Fruit fly (Drosophila melanogaster) whole organism, embryonic: ENCODE measurements around the gene Actn3.
A peak's percentile ranks its signal among the peaks of the same experiment; 100 is the strongest.

ENCODE experiments used
- Ada2b ChIP-seq: fragments of 200-800 bp; sonication (Bioruptor generic); IDR thresholded peaks from 2 replicates; pipeline ENCODE4 v1.3.6; 2022; ENCODE audit warnings: missing biosample characterization, missing genetic modification characterization
- CG10462 ChIP-seq: fragments of 200-800 bp; sonication (Bioruptor generic); optimal IDR thresholded peaks from 2 replicates; lab custom pipeline; 2016; ENCODE audit warnings: missing biosample characterization, missing genetic modification characterization
- CG11504 ChIP-seq: fragments of 200-800 bp; sonication (Bioruptor generic); optimal IDR thresholded peaks from 3 replicates; lab custom pipeline; 2019; ENCODE audit warnings: missing biosample characterization, mild to moderate bottlenecking, missing genetic modification characterization, moderate library complexity
- CG12219 ChIP-seq: fragments of 200-800 bp; sonication (Bioruptor generic); optimal IDR thresholded peaks from 3 replicates; lab custom pipeline; 2018; ENCODE audit warnings: missing biosample characterization, mild to moderate bottlenecking, missing genetic modification characterization
- CG13123 ChIP-seq: fragments of 200-800 bp; sonication (Bioruptor generic); optimal IDR thresholded peaks from 2 replicates; lab custom pipeline; 2016; ENCODE audit warnings: missing biosample characterization, missing genetic modification characterization
- CG15514 ChIP-seq: fragments of 200-800 bp; sonication (Bioruptor generic); optimal IDR thresholded peaks from 3 replicates; lab custom pipeline; 2017; ENCODE audit warnings: missing biosample characterization, missing genetic modification characterization, mild to moderate bottlenecking, moderate library complexity, missing genetic modification reagents
- CG1602 ChIP-seq: fragments of 200-800 bp; sonication (Bioruptor generic); optimal IDR thresholded peaks from 3 replicates; lab custom pipeline; 2016; ENCODE audit warnings: missing biosample characterization, missing genetic modification characterization
- CG16815 ChIP-seq: fragments of 200-800 bp; sonication (Bioruptor generic); optimal IDR thresholded peaks from 3 replicates; lab custom pipeline; 2017; ENCODE audit warnings: missing biosample characterization, mild to moderate bottlenecking, missing genetic modification characterization
- CG30403 ChIP-seq: fragments of 200-800 bp; sonication (Bioruptor generic); optimal IDR thresholded peaks from 3 replicates; lab custom pipeline; 2016; ENCODE audit warnings: missing biosample characterization, missing genetic modification characterization
- CG31365 ChIP-seq: fragments of 200-800 bp; sonication (Bioruptor generic); optimal IDR thresholded peaks from 2 replicates; lab custom pipeline; 2018; ENCODE audit warnings: missing biosample characterization, mild to moderate bottlenecking, missing genetic modification characterization
- CG31388 ChIP-seq: fragments of 200-800 bp; sonication (Bioruptor generic); optimal IDR thresholded peaks from 2 replicates; lab custom pipeline; 2016; ENCODE audit warnings: missing biosample characterization, missing genetic modification characterization
- CG32772 ChIP-seq: fragments of 200-800 bp; sonication (Bioruptor generic); IDR thresholded peaks from 2 replicates; pipeline ENCODE4 v1.3.6; 2022; ENCODE audit warnings: missing biosample characterization, missing genetic modification characterization
- CG4404 ChIP-seq: fragments of 200-800 bp; sonication (Bioruptor generic); IDR thresholded peaks from 2 replicates; pipeline ENCODE4 v1.3.6; 2022; ENCODE audit warnings: missing biosample characterization, missing genetic modification characterization
- CG4707 ChIP-seq: fragments of 200-800 bp; sonication (Bioruptor generic); optimal IDR thresholded peaks from 2 replicates; lab custom pipeline; 2018; ENCODE audit warnings: missing biosample characterization, mild to moderate bottlenecking, missing genetic modification characterization, moderate library complexity
- CG5180 ChIP-seq: fragments of 200-800 bp; sonication (Bioruptor generic); optimal IDR thresholded peaks from 3 replicates; lab custom pipeline; 2017; ENCODE audit warnings: missing biosample characterization, missing genetic modification characterization, mild to moderate bottlenecking, moderate library complexity, missing genetic modification reagents
- CG5245 ChIP-seq: fragments of 200-800 bp; sonication (Bioruptor generic); optimal IDR thresholded peaks from 3 replicates; lab custom pipeline; 2016; ENCODE audit warnings: missing biosample characterization, missing genetic modification characterization
- CG6689 ChIP-seq: fragments of 200-800 bp; sonication (Bioruptor generic); IDR thresholded peaks from 2 replicates; pipeline ENCODE4 v1.3.6; 2022; ENCODE audit warnings: missing biosample characterization, missing genetic modification characterization
- CG7372 ChIP-seq: fragments of 200-800 bp; sonication (Bioruptor generic); IDR thresholded peaks from 2 replicates; pipeline ENCODE4 v1.3.6; 2022; ENCODE audit warnings: missing biosample characterization, missing genetic modification characterization
- Chrac-16 ChIP-seq: fragments of 200-800 bp; sonication (Bioruptor generic); optimal IDR thresholded peaks from 3 replicates; lab custom pipeline; 2016; ENCODE audit warnings: missing biosample characterization, missing genetic modification characterization
- Dbx ChIP-seq: fragments of 200-800 bp; sonication (Bioruptor generic); IDR thresholded peaks from 3 replicates; pipeline ENCODE4 v1.3.6; 2022; ENCODE audit warnings: missing biosample characterization, missing genetic modification characterization
- Dfd ChIP-seq, 2 experiments: fragments of >200 bp; optimal IDR thresholded peaks; 2 replicates each; lab custom pipeline; 2017; ENCODE audit warnings: missing biosample characterization in 2 of 2, missing genetic modification characterization in 2 of 2
- GATAe ChIP-seq: fragments of 200-800 bp; sonication (Bioruptor generic); conservative IDR thresholded peaks from 2 replicates; pipeline ENCODE4 v1.3.6; 2022; ENCODE audit warnings: missing biosample characterization, missing genetic modification characterization
- HHEX ChIP-seq: fragments of 200-800 bp; sonication (Bioruptor generic); optimal IDR thresholded peaks from 3 replicates; lab custom pipeline; 2017; ENCODE audit warnings: missing biosample characterization, mild to moderate bottlenecking, missing genetic modification characterization, missing genetic modification reagents
- HLHmδ ChIP-seq: fragments of 200-800 bp; sonication (Bioruptor generic); optimal IDR thresholded peaks from 2 replicates; lab custom pipeline; 2018; ENCODE audit warnings: missing biosample characterization, mild to moderate bottlenecking, missing genetic modification characterization, moderate library complexity
- Hr39 ChIP-seq: fragments of >200 bp; optimal IDR thresholded peaks from 2 replicates; lab custom pipeline; 2017
- MBD-R2 ChIP-seq: fragments of 200-800 bp; sonication (Bioruptor generic); IDR thresholded peaks from 2 replicates; pipeline ENCODE4 v1.3.6; 2022; ENCODE audit warnings: missing biosample characterization, missing genetic modification characterization
- MTF-1 ChIP-seq: fragments of 200-800 bp; sonication (Bioruptor generic); optimal IDR thresholded peaks from 2 replicates; lab custom pipeline; 2018; ENCODE audit warnings: missing biosample characterization, mild to moderate bottlenecking, missing genetic modification characterization, borderline replicate concordance
- Six4 ChIP-seq: fragments of 200-800 bp; sonication (Bioruptor generic); optimal IDR thresholded peaks from 2 replicates; lab custom pipeline; 2016; ENCODE audit warnings: missing biosample characterization, missing genetic modification characterization
- Sox100B ChIP-seq: fragments of 200-800 bp; sonication (Bioruptor generic); optimal IDR thresholded peaks from 3 replicates; lab custom pipeline; 2018; ENCODE audit warnings: missing biosample characterization, mild to moderate bottlenecking, missing genetic modification characterization
- ash1 ChIP-seq: fragments of 200-800 bp; sonication (Bioruptor generic); optimal IDR thresholded peaks from 2 replicates; lab custom pipeline; 2018; ENCODE audit warnings: missing biosample characterization, mild to moderate bottlenecking, missing genetic modification characterization
- cg ChIP-seq: fragments of 200-800 bp; sonication (Bioruptor generic); optimal IDR thresholded peaks from 3 replicates; lab custom pipeline; 2019; ENCODE audit warnings: missing biosample characterization, mild to moderate bottlenecking, missing genetic modification characterization, moderate library complexity
- chinmo ChIP-seq: fragments of 200-800 bp; sonication (Bioruptor generic); IDR thresholded peaks from 4 replicates; pipeline ENCODE4 v1.3.6; 2022; ENCODE audit warnings: missing biosample characterization, missing genetic modification characterization; ENCODE audit not compliant: partially characterized antibody
- danr ChIP-seq: fragments of 200-800 bp; sonication (Bioruptor generic); IDR thresholded peaks from 2 replicates; pipeline ENCODE4 v1.3.6; 2022; ENCODE audit warnings: missing biosample characterization, missing genetic modification characterization
- eve ChIP-seq, 2 experiments: fragments of >200 bp; optimal IDR thresholded peaks; 2 replicates each; lab custom pipeline; 2017; ENCODE audit warnings: missing biosample characterization in 2 of 2, missing genetic modification characterization in 2 of 2
- fu2 ChIP-seq: fragments of 200-800 bp; sonication (Bioruptor generic); optimal IDR thresholded peaks from 2 replicates; lab custom pipeline; 2016; ENCODE audit warnings: missing biosample characterization, missing genetic modification characterization
- jing ChIP-seq: fragments of 200-800 bp; sonication (Bioruptor generic); optimal IDR thresholded peaks from 2 replicates; lab custom pipeline; 2018; ENCODE audit warnings: missing biosample characterization, mild to moderate bottlenecking, missing genetic modification characterization
- kay ChIP-seq: fragments of 200-800 bp; sonication (Bioruptor generic); optimal IDR thresholded peaks from 2 replicates; lab custom pipeline; 2016; ENCODE audit warnings: missing biosample characterization, missing genetic modification characterization
- lov ChIP-seq, 2 experiments: fragments of 200-800 bp in 1 of 2; fragments of >200 bp in 1 of 2; sonication (Bioruptor generic) in 1 of 2; IDR thresholded peaks in 1 of 2; optimal IDR thresholded peaks in 1 of 2; 2 replicates in 1 of 2; 3 replicates in 1 of 2; pipeline versions ENCODE4 v1.3.6 to Lab custom; 2017 to 2022; ENCODE audit warnings: missing biosample characterization in 1 of 2, missing genetic modification characterization in 1 of 2
- nerfin-1 ChIP-seq: fragments of 200-800 bp; sonication (Bioruptor generic); optimal IDR thresholded peaks from 3 replicates; lab custom pipeline; 2019; ENCODE audit warnings: missing biosample characterization, mild to moderate bottlenecking, missing genetic modification characterization, moderate library complexity
- org-1 ChIP-seq: fragments of 200-800 bp; sonication (Bioruptor generic); optimal IDR thresholded peaks from 2 replicates; lab custom pipeline; 2017; ENCODE audit warnings: missing biosample characterization, missing genetic modification characterization
- pho ChIP-seq: fragments of 200-800 bp; sonication (Bioruptor generic); optimal IDR thresholded peaks from 2 replicates; lab custom pipeline; 2016; ENCODE audit warnings: missing biosample characterization, missing genetic modification characterization
- run ChIP-seq: fragments of 200-800 bp; sonication (Bioruptor generic); optimal IDR thresholded peaks from 3 replicates; lab custom pipeline; 2018; ENCODE audit warnings: missing biosample characterization, mild to moderate bottlenecking, missing genetic modification characterization
- slbo ChIP-seq: fragments of 200-800 bp; sonication (Bioruptor generic); IDR thresholded peaks from 2 replicates; pipeline ENCODE4 v1.3.6; 2022; ENCODE audit warnings: missing biosample characterization, missing genetic modification characterization
- sna ChIP-seq: fragments of 200-800 bp; sonication (Bioruptor generic); IDR thresholded peaks from 2 replicates; pipeline ENCODE4 v1.3.6; 2022; ENCODE audit warnings: missing biosample characterization, missing genetic modification characterization; ENCODE audit not compliant: partially characterized antibody
- trh ChIP-seq: fragments of 200-800 bp; sonication (Bioruptor generic); optimal IDR thresholded peaks from 2 replicates; lab custom pipeline; 2016; ENCODE audit warnings: missing biosample characterization, missing genetic modification characterization
- twi ChIP-seq: fragments of 200-800 bp; optimal IDR thresholded peaks from 2 replicates; lab custom pipeline; 2019; ENCODE audit warnings: missing biosample characterization, mild to moderate bottlenecking, missing genetic modification characterization, moderate library complexity
- tx ChIP-seq: fragments of 200-800 bp; sonication (Bioruptor generic); optimal IDR thresholded peaks from 2 replicates; lab custom pipeline; 2016; ENCODE audit warnings: missing biosample characterization, missing genetic modification characterization
- vvl ChIP-seq: fragments of 200-800 bp; sonication (Bioruptor generic); IDR thresholded peaks from 2 replicates; pipeline ENCODE4 v1.3.6; 2022; ENCODE audit warnings: missing biosample characterization, missing genetic modification characterization

Actn3 gene

DNA sequence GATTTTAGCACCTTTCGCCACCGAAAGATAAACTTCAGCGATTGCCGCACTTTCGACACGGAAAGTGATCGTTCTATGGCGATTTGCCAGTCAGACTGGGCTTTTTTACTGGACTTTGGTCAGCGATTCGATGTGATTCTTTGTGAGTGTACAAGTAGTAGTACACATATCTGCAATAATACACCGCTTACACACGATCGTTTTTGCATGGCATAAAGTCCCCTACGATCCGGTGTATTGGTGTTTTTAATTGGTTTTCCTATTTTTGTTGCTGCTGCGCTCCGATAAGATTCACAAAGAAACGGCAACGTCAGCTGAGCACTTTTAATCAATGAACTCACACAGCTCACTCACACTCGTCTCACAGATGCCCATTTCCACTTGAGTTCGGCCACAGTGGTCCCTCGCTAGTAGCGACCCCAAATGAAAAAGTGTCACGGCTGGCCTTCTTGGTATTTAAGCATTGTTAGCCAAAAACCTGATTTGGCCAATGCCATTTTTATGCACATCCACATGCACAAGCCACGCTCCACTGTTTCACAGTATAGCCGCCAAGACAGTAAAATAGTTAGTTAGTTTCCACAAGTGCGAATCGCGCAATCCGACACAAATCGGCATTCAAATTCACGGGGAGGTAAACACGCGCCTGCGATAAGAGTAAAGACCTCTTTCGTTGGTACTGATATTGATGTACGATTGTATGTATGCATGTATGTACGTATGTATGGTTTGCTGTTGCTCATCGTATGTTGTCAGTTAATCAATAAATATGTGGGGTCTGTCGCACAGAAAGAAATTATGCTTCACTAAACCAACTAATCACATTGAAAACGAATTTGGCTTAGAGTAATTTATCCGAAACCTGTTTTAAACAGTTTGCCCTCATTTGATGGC is 8.8 kb upstream of the Actn3 start (continued):
- TF ChIP-seq danr (GFP tag; lab: Robert Waterston, UW) = peak; percentile 88
- peak; percentile 94 for TF ChIP-seq CG32772
- peak; percentile 98 for TF ChIP-seq Dbx (GFP tag; lab: Robert Waterston, UW)
- no peak for TF ChIP-seq Hr39 (lab: Kevin White, UChicago)
- peak; percentile 48 for TF ChIP-seq cg
- peak; percentile 51 for TF ChIP-seq CG4707 (GFP tag; lab: Kevin White, UChicago)
- TF ChIP-seq CG15514 = peak; percentile 92
- TF ChIP-seq CG16815 = peak; percentile 91
- TF ChIP-seq twi (tag; lab: Kevin White, UChicago) = peak; percentile 59
- peak; percentile 76 for TF ChIP-seq CG31365 (tag; lab: Kevin White, UChicago)
- TF ChIP-seq CG11504 = peak; percentile 82
- peak; percentile 97 for TF ChIP-seq vvl (GFP tag; lab: Robert Waterston, UW)
- peak in 1 of 2 experiments; percentile 83 for TF ChIP-seq eve (GFP tag; optimal IDR thresholded peaks at IDR 0.05; lab: Kevin White, UChicago)
- peak; percentile 95 for TF ChIP-seq GATAe (GFP tag; lab: Robert Waterston, UW)
- TF ChIP-seq Sox100B (GFP tag; lab: Kevin White, UChicago) = peak; percentile 43
- no peak for TF ChIP-seq sna (GFP tag; lab: Robert Waterston, UW)
- no peak for TF ChIP-seq Dfd (GFP tag; optimal IDR thresholded peaks at IDR 0.05; lab: Kevin White, UChicago)
- TF ChIP-seq Ada2b = peak; percentile 95
- peak; percentile 96 for TF ChIP-seq CG7372 (GFP tag; lab: Robert Waterston, UW)
- TF ChIP-seq CG6689 (GFP tag; lab: Robert Waterston, UW) = peak; percentile 91
- peak; percentile 85 for TF ChIP-seq kay (GFP tag; lab: Kevin White, UChicago)
- peak; percentile 86 for TF ChIP-seq CG13123 (GFP tag; lab: Kevin White, UChicago)
- TF ChIP-seq ash1 (GFP tag; lab: Kevin White, UChicago) = peak; percentile 92
- peak; percentile 99 for TF ChIP-seq slbo (GFP tag; lab: Robert Waterston, UW)
- TF ChIP-seq CG30403 (GFP tag; lab: Kevin White, UChicago) = peak; percentile 91
- TF ChIP-seq MTF-1 (GFP tag; lab: Kevin White, UChicago) = peak; percentile 68
- TF ChIP-seq org-1 (GFP tag; lab: Kevin White, UChicago) = peak; percentile 95
- TF ChIP-seq Six4 = peak; percentile 62
- TF ChIP-seq jing (GFP tag; lab: Kevin White, UChicago) = peak; percentile 82
- TF ChIP-seq lov (optimal IDR thresholded peaks at IDR 0.05; lab: Kevin White, UChicago) = no peak
- peak; percentile 92 for TF ChIP-seq lov (GFP tag; IDR thresholded peaks at IDR 0.05; lab: Robert Waterston, UW)
- peak; percentile 63 for TF ChIP-seq run (tag; lab: Kevin White, UChicago)
- 0 out of 4 replicates have a peak, but pooled peaks have one; percentile 49 for TF ChIP-seq chinmo (GFP tag; lab: Robert Waterston, UW)
- TF ChIP-seq pho = peak; percentile 95
- peak; percentile 92 for TF ChIP-seq HHEX (GFP tag; lab: Kevin White, UChicago)
- TF ChIP-seq CG4404 (GFP tag; lab: Robert Waterston, UW) = peak; percentile 95
- TF ChIP-seq Chrac-16 (GFP tag; lab: Kevin White, UChicago) = peak; percentile 93
- TF ChIP-seq CG5180 (GFP tag; lab: Kevin White, UChicago) = peak; percentile 70
- TF ChIP-seq CG31388 (GFP tag; lab: Kevin White, UChicago) = peak; percentile 30
- TF ChIP-seq nerfin-1 (tag; lab: Kevin White, UChicago) = peak; percentile 68
- TF ChIP-seq CG5245 (GFP tag; lab: Kevin White, UChicago) = peak; percentile 78
- peak; percentile 91 for TF ChIP-seq tx (GFP tag; lab: Kevin White, UChicago)
- TF ChIP-seq CG1602 (GFP tag; lab: Kevin White, UChicago) = peak; percentile 83
- TF ChIP-seq CG12219 (GFP tag; lab: Kevin White, UChicago) = peak; percentile 91
- TF ChIP-seq trh (GFP tag; lab: Kevin White, UChicago) = peak; percentile 46
- TF ChIP-seq fu2 (GFP tag; lab: Kevin White, UChicago) = peak; percentile 95
- no peak for TF ChIP-seq HLHmδ (GFP tag; lab: Kevin White, UChicago)
- TF ChIP-seq MBD-R2 (GFP tag; lab: Robert Waterston, UW) = peak; percentile 92
- peak; percentile 69 for TF ChIP-seq CG10462 (GFP tag; lab: Kevin White, UChicago)
